Fruit fly (Drosophila melanogaster): Measurements from ENCODE around the gene CG6271.

CG6271 gene

DNA sequence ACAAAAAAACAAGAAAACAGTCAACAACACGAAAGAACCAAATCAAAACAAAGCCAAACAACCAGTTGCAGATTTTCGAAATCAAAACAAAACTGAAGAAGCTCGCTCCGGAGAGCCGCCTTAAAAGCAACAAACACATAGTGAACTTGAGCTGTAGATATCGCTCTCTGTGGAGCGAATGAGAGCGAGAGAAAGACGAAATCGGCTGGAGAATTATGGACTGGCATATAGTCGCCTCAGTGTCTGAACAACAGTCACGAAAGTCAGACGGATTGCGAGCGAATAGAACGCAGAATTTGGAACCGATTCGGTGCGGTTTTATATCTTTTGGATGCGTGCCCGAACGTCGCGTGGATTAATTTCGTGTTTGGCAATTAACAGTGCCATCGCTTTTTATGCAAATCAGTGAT lies 45.6 kb downstream of the CG6271 start:
- TF ChIP-seq MTF-1 (GFP tag; optimal IDR thresholded peaks at IDR 0.05; ENCODE audit: borderline replicate concordance): peak; percentile 16
- peak; percentile 46; the same call in 1 of the 2 replicates for TF ChIP-seq Rfx (GFP tag; IDR thresholded peaks at IDR 0.05)
- TF ChIP-seq HmgZ (tag; optimal IDR thresholded peaks at IDR 0.05): peak; percentile 1
- no peak for TF ChIP-seq prd (optimal IDR thresholded peaks at IDR 0.05)
- TF ChIP-seq prd (GFP tag; IDR thresholded peaks at IDR 0.05): no peak
- TF ChIP-seq Hr51 (GFP tag; optimal IDR thresholded peaks at IDR 0.05): no peak
- peak; percentile 38; the same call in 1 of the 3 replicates for TF ChIP-seq ci (GFP tag; IDR thresholded peaks at IDR 0.05)
- peak; percentile 35 for TF ChIP-seq slbo (GFP tag; IDR thresholded peaks at IDR 0.05)
- peak; percentile 84 for TF ChIP-seq oc (tag; optimal IDR thresholded peaks at IDR 0.05)
- TF ChIP-seq Taf1 (GFP tag; IDR thresholded peaks at IDR 0.05): 0 out of 2 replicates have a peak, but pooled peaks have one; percentile 17
- peak; percentile 90 for TF ChIP-seq CG10431 (GFP tag; optimal IDR thresholded peaks at IDR 0.05)
- TF ChIP-seq CG10543 (GFP tag; optimal IDR thresholded peaks at IDR 0.05): peak; percentile 54
- no peak for TF ChIP-seq pan (optimal IDR thresholded peaks at IDR 0.05)
- peak in 1 of 2 experiments; percentile 42 for TF ChIP-seq pan (GFP tag; optimal IDR thresholded peaks at IDR 0.05 in 1 of 2, IDR thresholded peaks at IDR 0.05 in 1 of 2)
- TF ChIP-seq Atf6 (GFP tag; IDR thresholded peaks at IDR 0.05): peak; percentile 48
- TF ChIP-seq CG34376 (GFP tag; optimal IDR thresholded peaks at IDR 0.05): peak; percentile 66
- peak; percentile 15 for TF ChIP-seq ERR (GFP tag; optimal IDR thresholded peaks at IDR 0.05)
- peak; percentile 47; the same call in 1 of the 3 replicates for TF ChIP-seq CG34422 (GFP tag; IDR thresholded peaks at IDR 0.05)
- peak; percentile 49 for TF ChIP-seq CG12769 (tag; optimal IDR thresholded peaks at IDR 0.05)
- TF ChIP-seq Adf1 (GFP tag; IDR thresholded peaks at IDR 0.05): no peak
- TF ChIP-seq CG13296 (GFP tag; optimal IDR thresholded peaks at IDR 0.05): peak; percentile 20
- no peak for TF ChIP-seq B-H1 (GFP tag; IDR thresholded peaks at IDR 0.05)
- peak; percentile 47 for TF ChIP-seq mirr (GFP tag; optimal IDR thresholded peaks at IDR 0.05)
- peak; percentile 28 for TF ChIP-seq Vsx1 (GFP tag; optimal IDR thresholded peaks at IDR 0.05)
- no peak for TF ChIP-seq Hmx (GFP tag; optimal IDR thresholded peaks at IDR 0.05)
- TF ChIP-seq lab (GFP tag; optimal IDR thresholded peaks at IDR 0.05): peak; percentile 65
- peak; percentile 12 for TF ChIP-seq ab (GFP tag; optimal IDR thresholded peaks at IDR 0.05)
- peak; percentile 34 for TF ChIP-seq CG12071 (GFP tag; optimal IDR thresholded peaks at IDR 0.05)
- no peak for TF ChIP-seq Sry-β (GFP tag; optimal IDR thresholded peaks at IDR 0.05)
- TF ChIP-seq CG15514 (GFP tag; optimal IDR thresholded peaks at IDR 0.05): peak; percentile 6
- peak in 1 of 2 experiments; percentile 33 for TF ChIP-seq Eip74EF (GFP tag; optimal IDR thresholded peaks at IDR 0.05)
- TF ChIP-seq sug (tag; optimal IDR thresholded peaks at IDR 0.05): peak; percentile 54
- TF ChIP-seq NFAT (GFP tag; IDR thresholded peaks at IDR 0.05): peak; percentile 39; the same call in 1 of the 2 replicates
- peak; percentile 20 for TF ChIP-seq pros (GFP tag; optimal IDR thresholded peaks at IDR 0.05)
- peak in 1 of 2 experiments; percentile 43 for TF ChIP-seq Hr78 (GFP tag; optimal IDR thresholded peaks at IDR 0.05)
- TF ChIP-seq otp (GFP tag; IDR thresholded peaks at IDR 0.05): peak; percentile 23; the same call in 1 of the 3 replicates
- peak; percentile 26; the same call in 1 of the 2 replicates for TF ChIP-seq CG32532 (GFP tag; IDR thresholded peaks at IDR 0.05)
- peak; percentile 57 for TF ChIP-seq abd-A (tag; optimal IDR thresholded peaks at IDR 0.05)
- TF ChIP-seq CG9437 (GFP tag; optimal IDR thresholded peaks at IDR 0.05): no peak
- TF ChIP-seq B-H2 (GFP tag; optimal IDR thresholded peaks at IDR 0.05): peak; percentile 30
- peak; percentile 83 for TF ChIP-seq Med (GFP tag)
- TF ChIP-seq amos (GFP tag; IDR thresholded peaks at IDR 0.05; ENCODE audit: partially characterized antibody): peak; percentile 48; the same call in 1 of the 2 replicates
- peak; percentile 39 for TF ChIP-seq CG6765 (GFP tag; optimal IDR thresholded peaks at IDR 0.05)
- peak; percentile 89 for TF ChIP-seq CG4360 (GFP tag; IDR thresholded peaks at IDR 0.05)
- TF ChIP-seq CG11398 (GFP tag; optimal IDR thresholded peaks at IDR 0.05): no peak
- TF ChIP-seq sob (GFP tag; IDR thresholded peaks at IDR 0.05): peak; percentile 32; the same call in 1 of the 2 replicates
- peak; percentile 37; the same call in 1 of the 2 replicates for TF ChIP-seq Bgb (GFP tag; IDR thresholded peaks at IDR 0.05; ENCODE audit: partially characterized antibody)
- no peak for TF ChIP-seq da (GFP tag; optimal IDR thresholded peaks at IDR 0.05)
- TF ChIP-seq pb (GFP tag; optimal IDR thresholded peaks at IDR 0.05): peak; percentile 19
